Worm (Caenorhabditis elegans) whole organism, mixed stage, embryonic: ENCODE data around the gene pfn-3.

Experiments used
- M03D4.4 ChIP-seq: sonication (generic microtip); optimal IDR thresholded peaks from 2 replicates; lab custom pipeline; 2017; ENCODE audit warnings: mild to moderate bottlenecking, missing genetic modification characterization, missing compliant biosample characterization
- blmp-1 ChIP-seq: fragments of 150-350 bp; optimal IDR thresholded peaks from 2 replicates; lab custom pipeline; 2014; ENCODE audit warnings: missing biosample characterization, missing genetic modification characterization
- ceh-39 ChIP-seq: fragments of 150-350 bp; optimal IDR thresholded peaks from 2 replicates; lab custom pipeline; 2014; ENCODE audit warnings: missing biosample characterization, missing genetic modification characterization
- ceh-83 ChIP-seq: fragments of 200-800 bp; sonication (Bioruptor generic); optimal IDR thresholded peaks from 2 replicates; lab custom pipeline; 2018; ENCODE audit warnings: mild to moderate bottlenecking, missing genetic modification characterization, missing compliant biosample characterization
- ces-1 ChIP-seq: fragments of 150-350 bp; optimal IDR thresholded peaks from 2 replicates; lab custom pipeline; 2014; ENCODE audit warnings: missing biosample characterization, missing genetic modification reagents, missing genetic modification characterization
- cnd-1 ChIP-seq: fragments of 200-800 bp; sonication (Bioruptor generic); optimal IDR thresholded peaks from 2 replicates; lab custom pipeline; 2018; ENCODE audit warnings: mild to moderate bottlenecking, missing genetic modification characterization, missing compliant biosample characterization
- drap-1 ChIP-seq: fragments of 200-800 bp; sonication (Bioruptor generic); optimal IDR thresholded peaks from 3 replicates; lab custom pipeline; 2018; ENCODE audit warnings: mild to moderate bottlenecking, missing genetic modification characterization, missing compliant biosample characterization
- elt-1 ChIP-seq: sonication (generic microtip); optimal IDR thresholded peaks from 2 replicates; lab custom pipeline; 2017; ENCODE audit warnings: missing genetic modification characterization, mild to moderate bottlenecking, missing compliant biosample characterization, antibody characterized with exemption, moderate library complexity, borderline replicate concordance; ENCODE audit not compliant: insufficient read depth
- ham-2 ChIP-seq: fragments of 200-800 bp; sonication (Bioruptor generic); optimal IDR thresholded peaks from 2 replicates; lab custom pipeline; 2018; ENCODE audit warnings: mild to moderate bottlenecking, missing genetic modification characterization, missing compliant biosample characterization
- hlh-1 ChIP-seq: fragments of 150-350 bp; optimal IDR thresholded peaks from 2 replicates; lab custom pipeline; 2014; ENCODE audit warnings: missing biosample characterization, missing genetic modification reagents, missing genetic modification characterization
- lin-13 ChIP-seq: fragments of 150-350 bp; optimal IDR thresholded peaks from 2 replicates; lab custom pipeline; 2014; ENCODE audit warnings: missing biosample characterization, missing genetic modification characterization
- lin-32 ChIP-seq: fragments of 200-800 bp; sonication (Bioruptor generic); optimal IDR thresholded peaks from 2 replicates; lab custom pipeline; 2018; ENCODE audit warnings: mild to moderate bottlenecking, missing genetic modification characterization, missing compliant biosample characterization
- mep-1 ChIP-seq: fragments of 150-350 bp; optimal IDR thresholded peaks from 2 replicates; lab custom pipeline; 2017; ENCODE audit warnings: missing biosample characterization, missing genetic modification reagents, missing genetic modification characterization, inconsistent platforms
- mls-2 ChIP-seq: sonication (generic microtip); optimal IDR thresholded peaks from 2 replicates; lab custom pipeline; 2016; ENCODE audit warnings: mild to moderate bottlenecking, missing genetic modification characterization, moderate library complexity, missing compliant biosample characterization
- nhr-12 ChIP-seq: fragments of 150-350 bp; optimal IDR thresholded peaks from 2 replicates; lab custom pipeline; 2014; ENCODE audit warnings: missing biosample characterization, missing genetic modification characterization
- nhr-2 ChIP-seq: fragments of 150-350 bp; optimal IDR thresholded peaks from 2 replicates; lab custom pipeline; 2014; ENCODE audit warnings: missing biosample characterization, missing genetic modification characterization
- nhr-237 ChIP-seq: fragments of 150-350 bp; optimal IDR thresholded peaks from 2 replicates; lab custom pipeline; 2014; ENCODE audit warnings: missing biosample characterization, missing genetic modification characterization
- nhr-76 ChIP-seq: sonication (generic microtip); optimal IDR thresholded peaks from 2 replicates; lab custom pipeline; 2017; ENCODE audit warnings: missing biosample characterization, missing genetic modification characterization
- pha-4 ChIP-seq: fragments of 150-350 bp; optimal IDR thresholded peaks from 2 replicates; lab custom pipeline; 2018; ENCODE audit warnings: missing biosample characterization, missing genetic modification reagents, missing genetic modification characterization
- sem-2 ChIP-seq: fragments of 200-800 bp; sonication (Bioruptor generic); optimal IDR thresholded peaks from 2 replicates; lab custom pipeline; 2018; ENCODE audit warnings: mild to moderate bottlenecking, missing genetic modification characterization, missing compliant biosample characterization
- snpc-4 ChIP-seq: fragments of 150-350 bp; optimal IDR thresholded peaks from 2 replicates; lab custom pipeline; 2014; ENCODE audit warnings: missing biosample characterization, missing genetic modification characterization
- sptf-1 ChIP-seq: sonication (generic microtip); optimal IDR thresholded peaks from 2 replicates; lab custom pipeline; 2017; ENCODE audit warnings: mild to moderate bottlenecking, missing genetic modification characterization, moderate library complexity, missing compliant biosample characterization
- tbx-8 ChIP-seq: fragments of 200-800 bp; sonication (Bioruptor generic); optimal IDR thresholded peaks from 2 replicates; lab custom pipeline; 2018; ENCODE audit warnings: mild to moderate bottlenecking, missing genetic modification characterization, moderate library complexity, missing compliant biosample characterization
- unc-120 ChIP-seq: sonication (generic microtip); optimal IDR thresholded peaks from 2 replicates; lab custom pipeline; 2017; ENCODE audit warnings: missing genetic modification characterization, missing compliant biosample characterization; ENCODE audit not compliant: poor library complexity, severe bottlenecking
- unc-39 ChIP-seq: fragments of 150-350 bp; optimal IDR thresholded peaks from 2 replicates; lab custom pipeline; 2014; ENCODE audit warnings: missing biosample characterization, missing genetic modification characterization
- unc-62 ChIP-seq: fragments of 150-350 bp; optimal IDR thresholded peaks from 2 replicates; lab custom pipeline; 2014; ENCODE audit warnings: missing biosample characterization, missing genetic modification reagents, missing genetic modification characterization
- ztf-11 ChIP-seq: fragments of 150-350 bp; optimal IDR thresholded peaks from 2 replicates; lab custom pipeline; 2014; ENCODE audit warnings: missing biosample characterization, missing genetic modification characterization

Gene pfn-3

ce11 chrX:1089676-1090075 lies 9.2 kb upstream of the pfn-3 start:
- TF ChIP-seq elt-1 (no peak), ztf-11 (tag; lab: Kevin White, UChicago) (no peak), hlh-1 (tag; lab: Kevin White, UChicago) (no peak), blmp-1 (no peak), unc-39 (no peak), unc-120 (no peak), sptf-1 (no peak)

- TF ChIP-seq pha-4 (tag; lab: Kevin White, UChicago) (no peak), mep-1 (tag; lab: Kevin White, UChicago) (no peak), nhr-237 (tag; lab: Kevin White, UChicago) (no peak), M03D4.4 (tag; lab: Kevin White, UChicago) (no peak), sem-2 (GFP tag; lab: Kevin White, UChicago) (no peak), unc-62 (GFP tag; lab: Kevin White, UChicago) (no peak), unc-39 (no peak), cnd-1 (no peak), ces-1 (no peak), lin-13 (tag; lab: Kevin White, UChicago) (no peak), ztf-11 (tag; lab: Kevin White, UChicago) (no peak), drap-1 (GFP tag; lab: Kevin White, UChicago) (no peak), tbx-8 (GFP tag; lab: Kevin White, UChicago) (no peak)
Observed at ce11 chrX:1089133-1089532, 8.7 kb upstream of the pfn-3 start.

- TF ChIP-seq ham-2 (GFP tag; lab: Kevin White, UChicago), result no peak
- TF ChIP-seq sptf-1, result no peak
- TF ChIP-seq, all 35 proteins: peak for 0
Observed at ce11 chrX:1088048-1088447, 7.6 kb upstream of the pfn-3 start, which contains the start of gene rei-2. TSS of gene rei-2 (minus strand) at chrX:1088148.

- TF ChIP-seq blmp-1, result no peak
- TF ChIP-seq ztf-11 (tag; lab: Kevin White, UChicago), result no peak
- no peak for TF ChIP-seq tbx-8 (GFP tag; lab: Kevin White, UChicago)
- no peak for TF ChIP-seq unc-39
- TF ChIP-seq nhr-12 (tag; lab: Kevin White, UChicago), result no peak
- no peak for TF ChIP-seq drap-1 (GFP tag; lab: Kevin White, UChicago)
- no peak for TF ChIP-seq ham-2 (GFP tag; lab: Kevin White, UChicago)
- no peak for TF ChIP-seq nhr-76
- no peak for TF ChIP-seq mls-2 (tag; lab: Kevin White, UChicago)
- no peak for TF ChIP-seq mep-1 (tag; lab: Kevin White, UChicago)
- TF ChIP-seq unc-62 (GFP tag; lab: Kevin White, UChicago), result no peak
- TF ChIP-seq ces-1, result no peak
- no peak for TF ChIP-seq sem-2 (GFP tag; lab: Kevin White, UChicago)
- TF ChIP-seq ceh-83 (GFP tag; lab: Kevin White, UChicago), result no peak
- no peak for TF ChIP-seq nhr-2 (tag; lab: Kevin White, UChicago)
- TF ChIP-seq, all 35 proteins: peak for 0
Observed at ce11 chrX:1086406-1086897, 6.0 kb upstream of the pfn-3 start.

ce11 chrX:1085000-1085399 lies 4.6 kb upstream of the pfn-3 start:
- TF ChIP-seq nhr-12 (tag; lab: Kevin White, UChicago) (no peak), nhr-2 (tag; lab: Kevin White, UChicago) (no peak), mep-1 (tag; lab: Kevin White, UChicago) (no peak), lin-32 (GFP tag; lab: Kevin White, UChicago) (no peak), ceh-83 (GFP tag; lab: Kevin White, UChicago) (no peak)

- no peak for TF ChIP-seq snpc-4 (tag; lab: Kevin White, UChicago)
- no peak for TF ChIP-seq nhr-2 (tag; lab: Kevin White, UChicago)
- peak; percentile 95 for TF ChIP-seq unc-120
- TF ChIP-seq M03D4.4 (tag; lab: Kevin White, UChicago), result peak; percentile 45
- no peak for TF ChIP-seq ceh-39 (tag; lab: Kevin White, UChicago)
- no peak for TF ChIP-seq sptf-1
- TF ChIP-seq cnd-1, result no peak
- TF ChIP-seq drap-1 (GFP tag; lab: Kevin White, UChicago), result peak; percentile 30
- TF ChIP-seq unc-62 (GFP tag; lab: Kevin White, UChicago), result peak; percentile 64
- TF ChIP-seq hlh-1 (tag; lab: Kevin White, UChicago), result peak; percentile 37
- peak; percentile 24 for TF ChIP-seq mep-1 (tag; lab: Kevin White, UChicago)
- TF ChIP-seq mls-2 (tag; lab: Kevin White, UChicago), result no peak
- TF ChIP-seq sem-2 (GFP tag; lab: Kevin White, UChicago), result no peak
- TF ChIP-seq, all 35 proteins: peak for 6
Observed at ce11 chrX:1081927-1082326, 1.5 kb upstream of the pfn-3 start.
